ENCODE assay signal across 4 fruit fly cellular contexts in genomic region chr2L:5433403-5434023, dm6.
A peak's percentile ranks its signal among the peaks of the same experiment; 100 is the strongest.
TF ChIP-seq lines count a peak whose summit lies in the region.

No protein-coding gene starts in this region.

- no peak for TF ChIP-seq CTCF in whole organism, embryonic (GFP tag; optimal IDR thresholded peaks at IDR 0.05; lab: Kevin White, UChicago)

TF ChIP-seq in whole organism, embryonic, 481 proteins besides CTCF, POLR2A, EP300 and RAD21 (continues in another document):
- TF ChIP-seq NfI (GFP tag; optimal IDR thresholded peaks at IDR 0.05; lab: Kevin White, UChicago) (no peak), Elba2 (GFP tag; optimal IDR thresholded peaks at IDR 0.05; lab: Kevin White, UChicago) (no peak), Atf-2 (GFP tag; optimal IDR thresholded peaks at IDR 0.05; lab: Kevin White, UChicago) (no peak), CG34422 (GFP tag; IDR thresholded peaks at IDR 0.05; lab: Robert Waterston, UW) (no peak), luna (GFP tag; optimal IDR thresholded peaks at IDR 0.05; lab: Kevin White, UChicago) (no peak), Hr51 (GFP tag; optimal IDR thresholded peaks at IDR 0.05; lab: Kevin White, UChicago) (no peak), Hmr (GFP tag; optimal IDR thresholded peaks at IDR 0.05; lab: Kevin White, UChicago) (no peak), da (GFP tag; optimal IDR thresholded peaks at IDR 0.05; lab: Kevin White, UChicago) (no peak), sens-2 (GFP tag; IDR thresholded peaks at IDR 0.05; lab: Robert Waterston, UW) (no peak), MESR4 (GFP tag; optimal IDR thresholded peaks at IDR 0.05; lab: Kevin White, UChicago) (no peak), Hey (tag; optimal IDR thresholded peaks at IDR 0.05; lab: Kevin White, UChicago) (no peak), az2 (GFP tag; optimal IDR thresholded peaks at IDR 0.05; lab: Kevin White, UChicago) (no peak), rib (GFP tag; IDR thresholded peaks at IDR 0.05; lab: Robert Waterston, UW) (no peak), Neu2 (GFP tag; optimal IDR thresholded peaks at IDR 0.05; lab: Kevin White, UChicago; ENCODE audit: borderline replicate concordance) (no peak), CG12391 (tag; optimal IDR thresholded peaks at IDR 0.05; lab: Kevin White, UChicago) (peak; percentile 17), Doc3 (GFP tag; IDR thresholded peaks at IDR 0.05; lab: Robert Waterston, UW; ENCODE audit: partially characterized antibody) (no peak), insv (GFP tag; optimal IDR thresholded peaks at IDR 0.05; lab: Kevin White, UChicago) (no peak), Chrac-16 (GFP tag; optimal IDR thresholded peaks at IDR 0.05; lab: Kevin White, UChicago) (no peak), bsh (GFP tag; optimal IDR thresholded peaks at IDR 0.05; lab: Kevin White, UChicago) (peak in 1 of 2 experiments; percentile 39), stwl (tag; optimal IDR thresholded peaks at IDR 0.05; lab: Kevin White, UChicago) (peak; percentile 2), dmrt99B (tag; optimal IDR thresholded peaks at IDR 0.05; lab: Kevin White, UChicago) (peak; percentile 15), dysf (GFP tag; IDR thresholded peaks at IDR 0.05; lab: Robert Waterston, UW) (no peak), Dbx (GFP tag; IDR thresholded peaks at IDR 0.05; lab: Robert Waterston, UW) (no peak), zf30C (GFP tag; optimal IDR thresholded peaks at IDR 0.05; lab: Kevin White, UChicago) (peak; percentile 11)

TF ChIP-seq in whole organism, prepupa, 60 proteins besides CTCF, POLR2A, EP300 and RAD21 (continues in another document):
- TF ChIP-seq Eip78C (GFP tag; lab: Kevin White, UChicago) (peak; percentile 23), CG3032 (tag; optimal IDR thresholded peaks at IDR 0.05; lab: Kevin White, UChicago) (no peak), svp (GFP tag; lab: Kevin White, UChicago) (peak; percentile 69), Eip93F (GFP tag; optimal IDR thresholded peaks at IDR 0.05; lab: Kevin White, UChicago) (no peak), achi (GFP tag; optimal IDR thresholded peaks at IDR 0.05; lab: Kevin White, UChicago) (peak; percentile 42), topi (GFP tag; optimal IDR thresholded peaks at IDR 0.05; lab: Kevin White, UChicago) (peak; percentile 10), CG11762 (GFP tag; optimal IDR thresholded peaks at IDR 0.05; lab: Kevin White, UChicago; ENCODE audit: insufficient read depth) (no peak), CG8319 (GFP tag; optimal IDR thresholded peaks at IDR 0.05; lab: Kevin White, UChicago) (no peak), ss (GFP tag; optimal IDR thresholded peaks at IDR 0.05; lab: Kevin White, UChicago) (no peak), Smox (GFP tag; optimal IDR thresholded peaks at IDR 0.05; lab: Kevin White, UChicago) (peak; percentile 16), Ets96B (tag; optimal IDR thresholded peaks at IDR 0.05; lab: Kevin White, UChicago) (peak; percentile 9), CG32006 (GFP tag; optimal IDR thresholded peaks at IDR 0.05; lab: Kevin White, UChicago) (no peak), dsx (GFP tag; optimal IDR thresholded peaks at IDR 0.05; lab: Kevin White, UChicago; ENCODE audit: poor library complexity, severe bottlenecking) (no peak), salr (GFP tag; optimal IDR thresholded peaks at IDR 0.05; lab: Kevin White, UChicago) (no peak), CG10631 (GFP tag; optimal IDR thresholded peaks at IDR 0.05; lab: Kevin White, UChicago) (peak; percentile 0), Hr39 (GFP tag; optimal IDR thresholded peaks at IDR 0.05; lab: Kevin White, UChicago) (peak; percentile 7), Eip75B (GFP tag; optimal IDR thresholded peaks at IDR 0.05; lab: Kevin White, UChicago) (no peak), CG34406 (GFP tag; optimal IDR thresholded peaks at IDR 0.05; lab: Kevin White, UChicago) (no peak), Met (GFP tag; optimal IDR thresholded peaks at IDR 0.05; lab: Kevin White, UChicago) (peak; percentile 16), fd85E (GFP tag; optimal IDR thresholded peaks at IDR 0.05; lab: Kevin White, UChicago) (no peak), CG6276 (GFP tag; optimal IDR thresholded peaks at IDR 0.05; lab: Kevin White, UChicago) (no peak), esn (GFP tag; optimal IDR thresholded peaks at IDR 0.05; lab: Kevin White, UChicago) (no peak), dac (GFP tag; optimal IDR thresholded peaks at IDR 0.05; lab: Kevin White, UChicago) (no peak), Sox14 (GFP tag; optimal IDR thresholded peaks at IDR 0.05; lab: Kevin White, UChicago) (peak; percentile 8)

TF ChIP-seq in whole organism, pupa, 21 proteins besides CTCF, POLR2A, EP300 and RAD21:
- TF ChIP-seq CG15710 (tag; optimal IDR thresholded peaks at IDR 0.05; lab: Kevin White, UChicago) (no peak), CG12605 (GFP tag; IDR thresholded peaks at IDR 0.05; lab: Robert Waterston, UW) (no peak), Pif1A (GFP tag; optimal IDR thresholded peaks at IDR 0.05; lab: Kevin White, UChicago) (peak; percentile 14), CG9948 (tag; optimal IDR thresholded peaks at IDR 0.05; lab: Kevin White, UChicago) (peak; percentile 7), CG34367 (tag; optimal IDR thresholded peaks at IDR 0.05; lab: Kevin White, UChicago) (no peak), CG13204 (GFP tag; optimal IDR thresholded peaks at IDR 0.05; lab: Kevin White, UChicago) (no peak), rn (GFP tag; IDR thresholded peaks at IDR 0.05; lab: Robert Waterston, UW) (no peak), CG8159 (tag; optimal IDR thresholded peaks at IDR 0.05; lab: Kevin White, UChicago) (peak; percentile 17), CG14655 (GFP tag; optimal IDR thresholded peaks at IDR 0.05; lab: Kevin White, UChicago) (peak; percentile 2), fd96Ca (GFP tag; IDR thresholded peaks at IDR 0.05; lab: Robert Waterston, UW) (no peak), CG4496 (GFP tag; IDR thresholded peaks at IDR 0.05; lab: Robert Waterston, UW) (no peak), Ets98B (GFP tag; IDR thresholded peaks at IDR 0.05; lab: Robert Waterston, UW) (no peak)
TF ChIP-seq in whole organism, pupa: peak in this region for 4.

TF ChIP-seq in whole organism, wandering third instar larva, 38 proteins besides CTCF, POLR2A, EP300 and RAD21:
- TF ChIP-seq h (GFP tag; optimal IDR thresholded peaks at IDR 0.05; lab: Kevin White, UChicago): peak; percentile 8
- TF ChIP-seq jim (GFP tag; optimal IDR thresholded peaks at IDR 0.05; lab: Kevin White, UChicago): no peak

Comparison
In these comparisons a context has a peak if more than half of its experiments do, and no peak if none do; other contexts are left out.
1. Of the 7 proteins assayed by ChIP-seq in both whole organism, embryonic and whole organism, prepupa: peak only in whole organism, embryonic: Blimp-1; only in whole organism, prepupa: Hr39; in both: none; in neither: 5.